Fruit fly (Drosophila melanogaster): ENCODE measurements around the gene mtSSB.

The mtSSB gene

dm6 chr3R:16205155-16205778 is at the start of gene mtSSB (continued):
- TF ChIP-seq croc (GFP tag; conservative IDR thresholded peaks at IDR 0.05) (peak; percentile 71; the same call in 2 of the 3 replicates), usp (GFP tag; optimal IDR thresholded peaks at IDR 0.05) (no peak), ind (GFP tag; optimal IDR thresholded peaks at IDR 0.05) (peak; percentile 85), HHEX (GFP tag; optimal IDR thresholded peaks at IDR 0.05) (peak; percentile 81), CG4730 (GFP tag; IDR thresholded peaks at IDR 0.05) (peak; percentile 87), hb (GFP tag; IDR thresholded peaks at IDR 0.05; ENCODE audit: partially characterized antibody) (peak; percentile 98), tx (GFP tag; optimal IDR thresholded peaks at IDR 0.05) (peak; percentile 77), Optix (GFP tag; IDR thresholded peaks at IDR 0.05) (peak; percentile 90), corto (GFP tag; optimal IDR thresholded peaks at IDR 0.05) (peak; percentile 15), CG13424 (tag; optimal IDR thresholded peaks at IDR 0.05) (peak; percentile 76), Sin3A (optimal IDR thresholded peaks at IDR 0.05) (no peak), CG9609 (GFP tag; optimal IDR thresholded peaks at IDR 0.05) (peak; percentile 83), Hr51 (GFP tag; optimal IDR thresholded peaks at IDR 0.05) (peak; percentile 74 to 86), CG4707 (GFP tag; optimal IDR thresholded peaks at IDR 0.05) (peak; percentile 75), Mrtf (GFP tag; IDR thresholded peaks at IDR 0.05) (peak; percentile 92), CG14860 (GFP tag; IDR thresholded peaks at IDR 0.05; ENCODE audit: partially characterized antibody) (peak; percentile 100), ranshi (GFP tag; IDR thresholded peaks at IDR 0.05) (peak; percentile 77), Dip3 (GFP tag; optimal IDR thresholded peaks at IDR 0.05) (peak; percentile 59), CG9876 (GFP tag; optimal IDR thresholded peaks at IDR 0.05) (peak; percentile 88), CG1529 (GFP tag; optimal IDR thresholded peaks at IDR 0.05) (peak; percentile 55), CTCF (GFP tag; optimal IDR thresholded peaks at IDR 0.05) (peak; percentile 100), CG1024 (GFP tag; IDR thresholded peaks at IDR 0.05) (peak; percentile 91), Sox102F (GFP tag; optimal IDR thresholded peaks at IDR 0.05) (peak; percentile 90), Sox100B (GFP tag; optimal IDR thresholded peaks at IDR 0.05) (peak; percentile 18), onecut (GFP tag; IDR thresholded peaks at IDR 0.05) (peak; percentile 92), nom (GFP tag; optimal IDR thresholded peaks at IDR 0.05) (no peak), fu2 (GFP tag; optimal IDR thresholded peaks at IDR 0.05) (peak; percentile 68), gcm (GFP tag; optimal IDR thresholded peaks at IDR 0.05) (peak; percentile 60), CG14441 (GFP tag; IDR thresholded peaks at IDR 0.05) (peak; percentile 93), gce (GFP tag; IDR thresholded peaks at IDR 0.05) (peak; percentile 89), ssp (GFP tag; IDR thresholded peaks at IDR 0.05) (peak; percentile 84), run (tag; optimal IDR thresholded peaks at IDR 0.05) (no peak), Antp (GFP tag; optimal IDR thresholded peaks at IDR 0.05) (peak; percentile 90), knrl (GFP tag; IDR thresholded peaks at IDR 0.05; ENCODE audit: partially characterized antibody) (peak; percentile 99), gt (GFP tag; IDR thresholded peaks at IDR 0.05) (peak; percentile 60; the same call in 1 of the 2 replicates), amos (GFP tag; IDR thresholded peaks at IDR 0.05; ENCODE audit: partially characterized antibody) (peak; percentile 99), wek (GFP tag; optimal IDR thresholded peaks at IDR 0.05) (peak; percentile 79), Chrac-16 (GFP tag; optimal IDR thresholded peaks at IDR 0.05) (peak; percentile 95), lola (GFP tag; optimal IDR thresholded peaks at IDR 0.05) (peak in 1 of 3 experiments; percentile 16), schlank (tag; optimal IDR thresholded peaks at IDR 0.05) (peak; percentile 64), eyg (GFP tag; optimal IDR thresholded peaks at IDR 0.05) (peak; percentile 48), pzg (GFP tag; optimal IDR thresholded peaks at IDR 0.05) (peak; percentile 62), dm (GFP tag; optimal IDR thresholded peaks at IDR 0.05) (peak; percentile 46), CG31224 (GFP tag; IDR thresholded peaks at IDR 0.05) (peak; percentile 65; the same call in 1 of the 2 replicates), cad (GFP tag; optimal IDR thresholded peaks at IDR 0.05) (no peak), wdn (GFP tag; IDR thresholded peaks at IDR 0.05) (peak; percentile 72), sd (tag; optimal IDR thresholded peaks at IDR 0.05) (peak; percentile 68), CG1647 (GFP tag; optimal IDR thresholded peaks at IDR 0.05) (peak; percentile 73), CG15269 (tag; optimal IDR thresholded peaks at IDR 0.05) (peak; percentile 85), crol (GFP tag; IDR thresholded peaks at IDR 0.05) (no peak)

Data from whole organism, embryonic.